Fruit fly (Drosophila melanogaster): ENCODE measurements around the gene CG15452.

The CG15452 gene

DNA sequence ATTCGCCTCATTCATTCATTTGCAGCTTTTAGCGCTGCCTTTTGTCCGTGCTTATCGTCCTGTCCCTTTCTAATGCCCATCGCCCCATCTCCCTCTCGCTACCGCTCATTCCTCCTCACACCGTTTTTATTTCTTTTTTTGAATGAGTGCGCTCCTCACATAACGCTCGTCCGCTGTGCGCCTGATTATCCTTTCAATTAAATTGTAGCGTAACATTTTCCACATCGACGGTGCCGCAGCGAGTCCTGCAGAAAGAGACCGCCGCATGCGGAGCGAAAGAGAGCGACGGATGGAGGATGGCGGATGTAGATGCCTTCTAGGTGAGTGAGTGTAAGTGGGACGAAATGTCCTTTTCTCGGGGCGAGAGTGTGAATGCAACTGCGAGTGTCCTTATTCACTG lies 11.2 kb upstream of the CG15452 start (continued):
- no peak for TF ChIP-seq Hmx (GFP tag; optimal IDR thresholded peaks at IDR 0.05)
- no peak for TF ChIP-seq disco-r (GFP tag; optimal IDR thresholded peaks at IDR 0.05)
- TF ChIP-seq CG17829 (tag; optimal IDR thresholded peaks at IDR 0.05) = no peak
- no peak for TF ChIP-seq prd (optimal IDR thresholded peaks at IDR 0.05)
- TF ChIP-seq prd (GFP tag; IDR thresholded peaks at IDR 0.05) = peak; percentile 26; the same call in 1 of the 3 replicates
- TF ChIP-seq CG32767 (GFP tag; IDR thresholded peaks at IDR 0.05) = no peak
- no peak for TF ChIP-seq bcd (GFP tag; optimal IDR thresholded peaks at IDR 0.05)
- TF ChIP-seq Hr39 (optimal IDR thresholded peaks at IDR 0.05) = no peak
- no peak for TF ChIP-seq trem (tag; optimal IDR thresholded peaks at IDR 0.05)
- no peak for TF ChIP-seq pb (GFP tag; optimal IDR thresholded peaks at IDR 0.05)
- TF ChIP-seq CG2712 (tag; optimal IDR thresholded peaks at IDR 0.05) = no peak
- no peak for TF ChIP-seq Bdp1 (GFP tag; optimal IDR thresholded peaks at IDR 0.05)
- TF ChIP-seq Rx (GFP tag; IDR thresholded peaks at IDR 0.05) = no peak
- TF ChIP-seq her (GFP tag; optimal IDR thresholded peaks at IDR 0.05) = no peak
- no peak for TF ChIP-seq Opbp (GFP tag; IDR thresholded peaks at IDR 0.05; ENCODE audit: partially characterized antibody)
- no peak for TF ChIP-seq chm (GFP tag; IDR thresholded peaks at IDR 0.05)
- TF ChIP-seq Neu2 (GFP tag; optimal IDR thresholded peaks at IDR 0.05; ENCODE audit: borderline replicate concordance) = no peak
- TF ChIP-seq toy (GFP tag; IDR thresholded peaks at IDR 0.05) = 0 out of 2 replicates have a peak, but pooled peaks have one; percentile 8
- TF ChIP-seq pros (GFP tag; optimal IDR thresholded peaks at IDR 0.05) = peak; percentile 73
- peak; percentile 82 for TF ChIP-seq gsb-n (tag; optimal IDR thresholded peaks at IDR 0.05)
- TF ChIP-seq br (optimal IDR thresholded peaks at IDR 0.05) = no peak
- TF ChIP-seq CG13287 (GFP tag; IDR thresholded peaks at IDR 0.05; ENCODE audit: partially characterized antibody) = no peak
- TF ChIP-seq Bgb (GFP tag; IDR thresholded peaks at IDR 0.05; ENCODE audit: partially characterized antibody) = no peak
- peak; percentile 51; the same call in 1 of the 2 replicates for TF ChIP-seq CG31224 (GFP tag; IDR thresholded peaks at IDR 0.05)
- TF ChIP-seq bsh (GFP tag; optimal IDR thresholded peaks at IDR 0.05) = no peak
- no peak for TF ChIP-seq klu (GFP tag; IDR thresholded peaks at IDR 0.05)
- no peak for TF ChIP-seq CTCF (GFP tag; optimal IDR thresholded peaks at IDR 0.05)
- no peak for TF ChIP-seq CG1529 (GFP tag; optimal IDR thresholded peaks at IDR 0.05)
- TF ChIP-seq CG1832 (GFP tag; optimal IDR thresholded peaks at IDR 0.05) = peak; percentile 74
- TF ChIP-seq CG17186 (GFP tag; optimal IDR thresholded peaks at IDR 0.05) = no peak
- TF ChIP-seq cwo (GFP tag; optimal IDR thresholded peaks at IDR 0.05) = no peak
- TF ChIP-seq Hey (tag; optimal IDR thresholded peaks at IDR 0.05) = no peak
- TF ChIP-seq CG9215 (GFP tag; IDR thresholded peaks at IDR 0.05) = no peak
- TF ChIP-seq CG3163 (GFP tag; optimal IDR thresholded peaks at IDR 0.05) = no peak
- TF ChIP-seq CG7271 (tag; optimal IDR thresholded peaks at IDR 0.05) = no peak
- no peak for TF ChIP-seq schlank (tag; optimal IDR thresholded peaks at IDR 0.05)
- TF ChIP-seq CG9932 (GFP tag; IDR thresholded peaks at IDR 0.05) = no peak
- TF ChIP-seq h (optimal IDR thresholded peaks at IDR 0.05) = no peak
- no peak for TF ChIP-seq chif (GFP tag; optimal IDR thresholded peaks at IDR 0.05)
- TF ChIP-seq Nf-YC (tag; optimal IDR thresholded peaks at IDR 0.05) = peak; percentile 64
- TF ChIP-seq CG10321 (GFP tag; IDR thresholded peaks at IDR 0.05) = peak; percentile 30; the same call in 1 of the 2 replicates
- no peak for TF ChIP-seq CG17612 (GFP tag; IDR thresholded peaks at IDR 0.05)
- TF ChIP-seq fu2 (GFP tag; optimal IDR thresholded peaks at IDR 0.05) = no peak
- no peak for TF ChIP-seq CG17361 (GFP tag; IDR thresholded peaks at IDR 0.05)
- TF ChIP-seq maf-S (GFP tag; optimal IDR thresholded peaks at IDR 0.05) = no peak
- TF ChIP-seq grn (GFP tag; optimal IDR thresholded peaks at IDR 0.05) = no peak
- no peak for TF ChIP-seq CG3726 (GFP tag; IDR thresholded peaks at IDR 0.05)
- no peak for TF ChIP-seq esg (GFP tag; conservative IDR thresholded peaks at IDR 0.05)
- no peak for TF ChIP-seq CG4730 (GFP tag; IDR thresholded peaks at IDR 0.05)
- TF ChIP-seq C15 (GFP tag; IDR thresholded peaks at IDR 0.05) = no peak
- no peak for TF ChIP-seq CG8478 (optimal IDR thresholded peaks at IDR 0.05)
- no peak for TF ChIP-seq CG8089 (GFP tag; optimal IDR thresholded peaks at IDR 0.05)
- TF ChIP-seq sqz (GFP tag; optimal IDR thresholded peaks at IDR 0.05) = peak; percentile 62
- TF ChIP-seq lilli (GFP tag; optimal IDR thresholded peaks at IDR 0.05) = no peak
